Worm (Caenorhabditis elegans) whole organism, mixed stage, embryonic: ENCODE results near the gene clc-13.

Source experiments
- M03D4.4 ChIP-seq: sonication (generic microtip); optimal IDR thresholded peaks from 2 replicates; lab custom pipeline; 2017; ENCODE audit warnings: mild to moderate bottlenecking, missing genetic modification characterization, missing compliant biosample characterization
- bed-3 ChIP-seq: fragments of 200-800 bp; sonication (Bioruptor generic); optimal IDR thresholded peaks from 3 replicates; lab custom pipeline; 2018; ENCODE audit warnings: mild to moderate bottlenecking, missing genetic modification characterization, moderate library complexity, missing compliant biosample characterization
- blmp-1 ChIP-seq: fragments of 150-350 bp; optimal IDR thresholded peaks from 2 replicates; lab custom pipeline; 2014; ENCODE audit warnings: missing biosample characterization, missing genetic modification characterization
- ceh-39 ChIP-seq: fragments of 150-350 bp; optimal IDR thresholded peaks from 2 replicates; lab custom pipeline; 2014; ENCODE audit warnings: missing biosample characterization, missing genetic modification characterization
- ceh-83 ChIP-seq: fragments of 200-800 bp; sonication (Bioruptor generic); optimal IDR thresholded peaks from 2 replicates; lab custom pipeline; 2018; ENCODE audit warnings: mild to moderate bottlenecking, missing genetic modification characterization, missing compliant biosample characterization
- ces-1 ChIP-seq: fragments of 150-350 bp; optimal IDR thresholded peaks from 2 replicates; lab custom pipeline; 2014; ENCODE audit warnings: missing biosample characterization, missing genetic modification reagents, missing genetic modification characterization
- cnd-1 ChIP-seq: fragments of 200-800 bp; sonication (Bioruptor generic); optimal IDR thresholded peaks from 2 replicates; lab custom pipeline; 2018; ENCODE audit warnings: mild to moderate bottlenecking, missing genetic modification characterization, missing compliant biosample characterization
- drap-1 ChIP-seq: fragments of 200-800 bp; sonication (Bioruptor generic); optimal IDR thresholded peaks from 3 replicates; lab custom pipeline; 2018; ENCODE audit warnings: mild to moderate bottlenecking, missing genetic modification characterization, missing compliant biosample characterization
- elt-3 ChIP-seq: fragments of 150-350 bp; optimal IDR thresholded peaks from 2 replicates; lab custom pipeline; 2014; ENCODE audit warnings: missing biosample characterization, missing genetic modification characterization
- ham-2 ChIP-seq: fragments of 200-800 bp; sonication (Bioruptor generic); optimal IDR thresholded peaks from 2 replicates; lab custom pipeline; 2018; ENCODE audit warnings: mild to moderate bottlenecking, missing genetic modification characterization, missing compliant biosample characterization
- hlh-1 ChIP-seq: fragments of 150-350 bp; optimal IDR thresholded peaks from 2 replicates; lab custom pipeline; 2014; ENCODE audit warnings: missing biosample characterization, missing genetic modification reagents, missing genetic modification characterization
- mep-1 ChIP-seq: fragments of 150-350 bp; optimal IDR thresholded peaks from 2 replicates; lab custom pipeline; 2017; ENCODE audit warnings: missing biosample characterization, missing genetic modification reagents, missing genetic modification characterization, inconsistent platforms
- mls-2 ChIP-seq: sonication (generic microtip); optimal IDR thresholded peaks from 2 replicates; lab custom pipeline; 2016; ENCODE audit warnings: mild to moderate bottlenecking, missing genetic modification characterization, moderate library complexity, missing compliant biosample characterization
- nhr-12 ChIP-seq: fragments of 150-350 bp; optimal IDR thresholded peaks from 2 replicates; lab custom pipeline; 2014; ENCODE audit warnings: missing biosample characterization, missing genetic modification characterization
- nhr-237 ChIP-seq: fragments of 150-350 bp; optimal IDR thresholded peaks from 2 replicates; lab custom pipeline; 2014; ENCODE audit warnings: missing biosample characterization, missing genetic modification characterization
- nhr-76 ChIP-seq: sonication (generic microtip); optimal IDR thresholded peaks from 2 replicates; lab custom pipeline; 2017; ENCODE audit warnings: missing biosample characterization, missing genetic modification characterization
- pha-4 ChIP-seq: fragments of 150-350 bp; optimal IDR thresholded peaks from 2 replicates; lab custom pipeline; 2018; ENCODE audit warnings: missing biosample characterization, missing genetic modification reagents, missing genetic modification characterization
- sem-2 ChIP-seq: fragments of 200-800 bp; sonication (Bioruptor generic); optimal IDR thresholded peaks from 2 replicates; lab custom pipeline; 2018; ENCODE audit warnings: mild to moderate bottlenecking, missing genetic modification characterization, missing compliant biosample characterization
- snpc-4 ChIP-seq: fragments of 150-350 bp; optimal IDR thresholded peaks from 2 replicates; lab custom pipeline; 2014; ENCODE audit warnings: missing biosample characterization, missing genetic modification characterization
- sptf-1 ChIP-seq: sonication (generic microtip); optimal IDR thresholded peaks from 2 replicates; lab custom pipeline; 2017; ENCODE audit warnings: mild to moderate bottlenecking, missing genetic modification characterization, moderate library complexity, missing compliant biosample characterization
- unc-39 ChIP-seq: fragments of 150-350 bp; optimal IDR thresholded peaks from 2 replicates; lab custom pipeline; 2014; ENCODE audit warnings: missing biosample characterization, missing genetic modification characterization
- zip-8 ChIP-seq: fragments of 150-350 bp; optimal IDR thresholded peaks from 2 replicates; lab custom pipeline; 2014; ENCODE audit warnings: missing biosample characterization, missing genetic modification characterization
- ztf-11 ChIP-seq: fragments of 150-350 bp; optimal IDR thresholded peaks from 2 replicates; lab custom pipeline; 2014; ENCODE audit warnings: missing biosample characterization, missing genetic modification characterization

Gene clc-13

ce11 chrV:17042263-17042662, 28.1 kb downstream of the clc-13 start, which contains the start of gene hpo-33:
hpo-33 (plus strand) TSS chrV:17042563.
- TF ChIP-seq ham-2 (GFP tag; lab: Kevin White, UChicago) = no peak
- no peak for TF ChIP-seq cnd-1 (tag; lab: Kevin White, UChicago)
- no peak for TF ChIP-seq sptf-1 (tag; lab: Kevin White, UChicago)
- TF ChIP-seq bed-3 (GFP tag; lab: Kevin White, UChicago) = no peak
- TF ChIP-seq, all 35 proteins: peak for 0

ce11 chrV:17044500-17044899, 30.3 kb downstream of the clc-13 start, which contains the start of gene F28B1.2:
F28B1.2 (plus strand) TSS chrV:17044800.
- no peak for TF ChIP-seq sem-2 (GFP tag; lab: Kevin White, UChicago)

ce11 chrV:17059987-17060386, 45.8 kb downstream of the clc-13 start, which contains the start of gene sri-66:
sri-66 (plus strand) TSS chrV:17060287.
- TF ChIP-seq elt-3 (tag; lab: Kevin White, UChicago) (no peak), cnd-1 (tag; lab: Kevin White, UChicago) (no peak), blmp-1 (tag; lab: Kevin White, UChicago) (no peak), snpc-4 (tag; lab: Kevin White, UChicago) (no peak), nhr-237 (tag; lab: Kevin White, UChicago) (no peak), zip-8 (tag; lab: Kevin White, UChicago) (no peak), ces-1 (no peak), M03D4.4 (tag; lab: Kevin White, UChicago) (no peak), mep-1 (no peak), ceh-39 (tag; lab: Kevin White, UChicago) (no peak), sptf-1 (tag; lab: Kevin White, UChicago) (no peak), nhr-12 (tag; lab: Kevin White, UChicago) (no peak), drap-1 (GFP tag; lab: Kevin White, UChicago) (no peak), hlh-1 (tag; lab: Kevin White, UChicago) (no peak), ham-2 (GFP tag; lab: Kevin White, UChicago) (no peak), bed-3 (GFP tag; lab: Kevin White, UChicago) (no peak), ceh-83 (GFP tag; lab: Kevin White, UChicago) (no peak), mls-2 (tag; lab: Kevin White, UChicago) (no peak)
- TF ChIP-seq, all 35 proteins: peak for 0

- no peak for TF ChIP-seq drap-1 (GFP tag; lab: Kevin White, UChicago)
These were observed 47.4 kb downstream of the clc-13 start, which contains the start of gene F28B1.9 for ce11 chrV:17061585-17061984. F28B1.9 (plus strand) TSS chrV:17061885.

ce11 chrV:17064676-17065075, 50.5 kb downstream of the clc-13 start, which contains the start of gene srh-255:
srh-255 (plus strand) TSS chrV:17064976.
- TF ChIP-seq ceh-83 (GFP tag; lab: Kevin White, UChicago) (no peak), sptf-1 (tag; lab: Kevin White, UChicago) (no peak), unc-39 (tag; lab: Kevin White, UChicago) (no peak), hlh-1 (tag; lab: Kevin White, UChicago) (no peak), cnd-1 (tag; lab: Kevin White, UChicago) (no peak), drap-1 (GFP tag; lab: Kevin White, UChicago) (no peak), mep-1 (no peak), sem-2 (GFP tag; lab: Kevin White, UChicago) (no peak), blmp-1 (tag; lab: Kevin White, UChicago) (no peak), nhr-76 (tag; lab: Kevin White, UChicago) (no peak), ztf-11 (tag; lab: Kevin White, UChicago) (no peak), pha-4 (tag; lab: Kevin White, UChicago) (no peak)
